Worm (Caenorhabditis elegans) whole organism, L4 larva: ENCODE data around the gene F38A1.8.

Experiments used
- aha-1 ChIP-seq: fragments of 150-350 bp; peaks from one replicate; lab custom pipeline; 2014; ENCODE audit warnings: missing biosample characterization, missing genetic modification characterization
- arid-1 ChIP-seq: fragments of 200-800 bp; sonication (Bioruptor generic); conservative IDR thresholded peaks from 2 replicates; pipeline ENCODE4 v1.3.6; 2022; ENCODE audit warnings: missing genetic modification reagents, missing genetic modification characterization, missing compliant biosample characterization
- snpc-4 ChIP-seq: fragments of 150-350 bp; optimal IDR thresholded peaks from 2 replicates; lab custom pipeline; 2014; ENCODE audit warnings: missing biosample characterization, missing genetic modification characterization
- unc-62 ChIP-seq, 3 experiments: fragments of 150-350 bp in 1 of 3; sonication (generic microtip); optimal IDR thresholded peaks in 2 of 3; peaks in 1 of 3; 1 replicate in 1 of 3; 2 replicates in 2 of 3; lab custom pipeline; 2014 to 2017; ENCODE audit warnings: missing biosample characterization in 3 of 3, missing genetic modification characterization in 3 of 3, missing genetic modification reagents in 3 of 3, missing genotype in 1 of 3

DNA sequence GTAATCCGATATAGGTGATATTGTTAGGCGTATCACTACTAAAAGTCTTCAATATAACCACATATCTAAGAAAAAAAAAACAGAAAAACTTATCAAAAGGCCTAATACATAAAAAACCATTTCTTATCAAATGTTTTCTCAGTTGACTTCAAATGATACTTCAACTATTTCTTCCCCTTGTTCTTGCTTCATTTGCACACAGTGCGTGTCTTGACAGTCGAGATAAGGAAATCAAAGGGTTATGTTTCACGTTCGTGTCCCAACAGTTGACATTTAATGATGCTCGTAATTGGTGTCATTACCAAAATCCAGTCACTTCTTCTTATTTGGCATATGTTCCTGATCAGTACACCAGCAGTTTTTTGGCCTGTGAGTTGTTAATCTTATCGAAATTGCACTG, 27.1 kb upstream of the F38A1.8 start, which contains the start of gene clec-170:
- TF ChIP-seq snpc-4 (no peak), unc-62 (GFP tag; optimal IDR thresholded peaks at IDR 0.05 in 1 of 2; lab: Kevin White, UChicago) (no peak), unc-62 (tag; optimal IDR thresholded peaks at IDR 0.05; lab: Kevin White, UChicago) (no peak), aha-1 (no peak), arid-1 (GFP tag; lab: Robert Waterston, UW) (no peak)
